Worm (Caenorhabditis elegans) whole organism, young adult: ENCODE results near the gene T21H3.5.
A peak's percentile ranks its signal among the peaks of the same experiment; 100 is the strongest.

ENCODE experiments used
- B0261.1 ChIP-seq: sonication (generic microtip); optimal IDR thresholded peaks from 2 replicates; lab custom pipeline; 2016; ENCODE audit warnings: mild to moderate bottlenecking, missing genetic modification characterization, moderate library complexity, missing compliant biosample characterization
- C17E4.6 ChIP-seq: fragments of 200-800 bp; sonication (Bioruptor generic); IDR thresholded peaks from 2 replicates; pipeline ENCODE4 v1.3.6; 2022; ENCODE audit warnings: missing genetic modification reagents, missing genetic modification characterization, missing compliant biosample characterization
- D2030.7 ChIP-seq: fragments of 200-800 bp; sonication (Bioruptor generic); IDR thresholded peaks from 2 replicates; pipeline ENCODE4 v1.3.6; 2022; ENCODE audit warnings: missing genetic modification reagents, missing genetic modification characterization, missing compliant biosample characterization
- F22D6.2 ChIP-seq: sonication (generic microtip); optimal IDR thresholded peaks from 2 replicates; lab custom pipeline; 2016; ENCODE audit warnings: mild to moderate bottlenecking, missing genetic modification characterization, missing compliant biosample characterization
- F39B2.1 ChIP-seq: fragments of 200-800 bp; sonication (Bioruptor generic); IDR thresholded peaks from 2 replicates; pipeline ENCODE4 v1.3.6; 2022; ENCODE audit warnings: missing genetic modification reagents, missing genetic modification characterization, missing compliant biosample characterization
- F49E8.2 ChIP-seq: sonication (generic microtip); optimal IDR thresholded peaks from 3 replicates; lab custom pipeline; 2017; ENCODE audit warnings: missing genetic modification characterization, mild to moderate bottlenecking, missing compliant biosample characterization, antibody characterized with exemption, moderate library complexity; ENCODE audit not compliant: insufficient read depth
- F52B5.7 ChIP-seq: sonication (generic microtip); optimal IDR thresholded peaks from 2 replicates; lab custom pipeline; 2016; ENCODE audit warnings: mild to moderate bottlenecking, missing genetic modification characterization, missing compliant biosample characterization
- K12H6.12 ChIP-seq: fragments of 200-800 bp; sonication (Bioruptor generic); optimal IDR thresholded peaks from 2 replicates; lab custom pipeline; 2018; ENCODE audit warnings: mild to moderate bottlenecking, missing genetic modification characterization, missing compliant biosample characterization
- Y53F4B.3 ChIP-seq: fragments of 200-800 bp; sonication (Bioruptor generic); IDR thresholded peaks from 2 replicates; pipeline ENCODE4 v1.3.6; 2022; ENCODE audit warnings: missing genetic modification reagents, missing genetic modification characterization, missing compliant biosample characterization
- Y53G8AR.9 ChIP-seq: fragments of 200-800 bp; sonication (Bioruptor generic); conservative IDR thresholded peaks from 2 replicates; pipeline ENCODE4 v1.3.6; 2022; ENCODE audit warnings: missing genetic modification reagents, missing genetic modification characterization, missing compliant biosample characterization
- ZK185.1 ChIP-seq: sonication (generic microtip); optimal IDR thresholded peaks from 2 replicates; lab custom pipeline; 2016; ENCODE audit warnings: mild to moderate bottlenecking, missing genetic modification characterization, missing compliant biosample characterization; ENCODE audit not compliant: poor library complexity, severe bottlenecking
- aptf-2 ChIP-seq: fragments of 200-800 bp; sonication (Bioruptor generic); conservative IDR thresholded peaks from 2 replicates; pipeline ENCODE4 v1.3.6; 2022; ENCODE audit warnings: missing genetic modification reagents, missing genetic modification characterization, missing compliant biosample characterization
- aptf-3 ChIP-seq: fragments of 200-800 bp; sonication (Bioruptor generic); IDR thresholded peaks from 2 replicates; pipeline ENCODE4 v1.3.6; 2022; ENCODE audit warnings: missing genetic modification characterization, missing compliant biosample characterization
- atf-7 ChIP-seq: sonication (generic microtip); optimal IDR thresholded peaks from 2 replicates; lab custom pipeline; 2017; ENCODE audit warnings: mild to moderate bottlenecking, missing genetic modification characterization, missing compliant biosample characterization
- athp-1 ChIP-seq: sonication (generic microtip); optimal IDR thresholded peaks from 2 replicates; lab custom pipeline; 2017; ENCODE audit warnings: mild to moderate bottlenecking, missing genetic modification characterization, missing compliant biosample characterization
- attf-3 ChIP-seq: fragments of 200-800 bp; sonication (Bioruptor generic); conservative IDR thresholded peaks from 2 replicates; pipeline ENCODE4 v1.3.6; 2022; ENCODE audit warnings: missing genetic modification reagents, missing genetic modification characterization, missing compliant biosample characterization
- attf-6 ChIP-seq: fragments of 200-800 bp; sonication (Bioruptor generic); IDR thresholded peaks from 2 replicates; pipeline ENCODE4 v1.3.6; 2022; ENCODE audit warnings: missing genetic modification reagents, missing genetic modification characterization, missing compliant biosample characterization
- bed-1 ChIP-seq: fragments of 200-800 bp; sonication (Bioruptor generic); IDR thresholded peaks from 2 replicates; pipeline ENCODE4 v1.3.6; 2022; ENCODE audit warnings: missing genetic modification reagents, missing genetic modification characterization, missing compliant biosample characterization
- bed-2 ChIP-seq: fragments of 200-800 bp; sonication (Bioruptor generic); IDR thresholded peaks from 2 replicates; pipeline ENCODE4 v1.3.6; 2022; ENCODE audit warnings: missing genetic modification reagents, missing genetic modification characterization, missing compliant biosample characterization
- cebp-2 ChIP-seq: fragments of 200-800 bp; sonication (Bioruptor generic); IDR thresholded peaks from 2 replicates; pipeline ENCODE4 v1.3.6; 2022; ENCODE audit warnings: missing genetic modification characterization, missing compliant biosample characterization
- ceh-58 ChIP-seq: fragments of 200-800 bp; sonication (Bioruptor generic); IDR thresholded peaks from 2 replicates; pipeline ENCODE4 v1.3.6; 2022; ENCODE audit warnings: missing genetic modification characterization, missing compliant biosample characterization
- dpl-1 ChIP-seq: fragments of 150-350 bp; optimal IDR thresholded peaks from 2 replicates; lab custom pipeline; 2014; ENCODE audit warnings: missing biosample characterization, missing genetic modification reagents, missing genetic modification characterization
- efl-1 ChIP-seq: fragments of 150-350 bp; optimal IDR thresholded peaks from 2 replicates; lab custom pipeline; 2014; ENCODE audit warnings: missing biosample characterization, missing genetic modification reagents, missing genetic modification characterization
- egrh-3 ChIP-seq: fragments of 200-800 bp; sonication (Bioruptor generic); IDR thresholded peaks from 2 replicates; pipeline ENCODE4 v1.3.6; 2022; ENCODE audit warnings: missing genetic modification reagents, missing genetic modification characterization, missing compliant biosample characterization
- gei-17 ChIP-seq: fragments of 200-800 bp; sonication (Bioruptor generic); optimal IDR thresholded peaks from 2 replicates; lab custom pipeline; 2018; ENCODE audit warnings: mild to moderate bottlenecking, missing genetic modification characterization, missing compliant biosample characterization
- hlh-12 ChIP-seq: sonication (generic microtip); optimal IDR thresholded peaks from 2 replicates; lab custom pipeline; 2016; ENCODE audit warnings: missing genetic modification characterization, missing compliant biosample characterization
- hsf-1 ChIP-seq: fragments of 200-800 bp; sonication (Bioruptor generic); IDR thresholded peaks from 2 replicates; pipeline ENCODE4 v1.3.6; 2022; ENCODE audit warnings: missing genetic modification reagents, missing genetic modification characterization, missing compliant biosample characterization
- lin-26 ChIP-seq: fragments of 200-800 bp; sonication (Bioruptor generic); IDR thresholded peaks from 2 replicates; pipeline ENCODE4 v1.3.6; 2022; ENCODE audit warnings: missing genetic modification reagents, missing genetic modification characterization, missing compliant biosample characterization
- lir-1 ChIP-seq: fragments of 200-800 bp; sonication (Bioruptor generic); conservative IDR thresholded peaks from 2 replicates; pipeline ENCODE4 v1.3.6; 2022; ENCODE audit warnings: missing genetic modification reagents, missing genetic modification characterization, missing compliant biosample characterization
- lsl-1 ChIP-seq: fragments of 200-800 bp; sonication (Bioruptor generic); optimal IDR thresholded peaks from 2 replicates; lab custom pipeline; 2018; ENCODE audit warnings: mild to moderate bottlenecking, missing genetic modification characterization, moderate library complexity, missing compliant biosample characterization
- madf-10 ChIP-seq: sonication (generic microtip); optimal IDR thresholded peaks from 2 replicates; lab custom pipeline; 2016; ENCODE audit warnings: mild to moderate bottlenecking, missing genetic modification characterization, missing compliant biosample characterization
- mcd-1 ChIP-seq: fragments of 200-800 bp; sonication (Bioruptor generic); IDR thresholded peaks from 2 replicates; pipeline ENCODE4 v1.3.6; 2022; ENCODE audit warnings: missing genetic modification reagents, missing genetic modification characterization, missing compliant biosample characterization
- mel-28 ChIP-seq: sonication (generic microtip); optimal IDR thresholded peaks from 2 replicates; lab custom pipeline; 2016; ENCODE audit warnings: borderline replicate concordance, mild to moderate bottlenecking, missing genetic modification characterization, missing compliant biosample characterization
- nfya-1 ChIP-seq: sonication (generic microtip); optimal IDR thresholded peaks from 2 replicates; lab custom pipeline; 2017; ENCODE audit warnings: antibody characterized with exemption, missing compliant biosample characterization, missing genetic modification characterization, borderline replicate concordance; ENCODE audit not compliant: insufficient read depth
- nfyb-1 ChIP-seq: fragments of 200-800 bp; sonication (Bioruptor generic); IDR thresholded peaks from 2 replicates; pipeline ENCODE4 v1.3.6; 2022; ENCODE audit warnings: missing genetic modification reagents, missing genetic modification characterization, missing compliant biosample characterization
- nhr-27 ChIP-seq: fragments of 200-800 bp; sonication (Bioruptor generic); optimal IDR thresholded peaks from 2 replicates; lab custom pipeline; 2018; ENCODE audit warnings: mild to moderate bottlenecking, missing genetic modification characterization, moderate library complexity, missing compliant biosample characterization
- nhr-80 ChIP-seq: sonication (generic microtip); optimal IDR thresholded peaks from 2 replicates; lab custom pipeline; 2016; ENCODE audit warnings: missing genetic modification characterization, missing compliant biosample characterization
- repo-1 ChIP-seq: sonication (generic microtip); optimal IDR thresholded peaks from 2 replicates; lab custom pipeline; 2017; ENCODE audit warnings: mild to moderate bottlenecking, missing genetic modification characterization, missing compliant biosample characterization
- rpc-1 ChIP-seq, 2 experiments: fragments of 150-350 bp in 1 of 2; sonication (generic microtip) in 1 of 2; optimal IDR thresholded peaks; 2 replicates each; lab custom pipeline; 2014 to 2018; ENCODE audit warnings: missing biosample characterization in 1 of 2, missing genetic modification characterization in 1 of 2, missing genetic modification reagents in 1 of 2, missing genotype in 1 of 2
- sdz-38 ChIP-seq: sonication (generic microtip); optimal IDR thresholded peaks from 2 replicates; lab custom pipeline; 2016; ENCODE audit warnings: missing genotype, missing genetic modification characterization, missing compliant biosample characterization
- snpc-1.1 ChIP-seq: sonication (generic microtip); optimal IDR thresholded peaks from 2 replicates; lab custom pipeline; 2017; ENCODE audit warnings: missing genetic modification characterization, mild to moderate bottlenecking, missing compliant biosample characterization, antibody characterized with exemption, moderate library complexity, missing genotype, missing genetic modification reagents; ENCODE audit not compliant: insufficient read depth
- snpc-4 ChIP-seq, 5 experiments: fragments of 150-350 bp in 1 of 5; sonication (generic microtip) in 4 of 5; optimal IDR thresholded peaks; 2 replicates each; lab custom pipeline; 2014 to 2018; ENCODE audit warnings: missing genetic modification characterization in 5 of 5, missing biosample characterization in 3 of 5, antibody characterized with exemption in 2 of 5, mild to moderate bottlenecking in 2 of 5, missing compliant biosample characterization in 2 of 5, missing genotype in 2 of 5, moderate library complexity in 2 of 5, missing genetic modification reagents in 1 of 5
- somi-1 ChIP-seq: fragments of 200-800 bp; sonication (Bioruptor generic); optimal IDR thresholded peaks from 2 replicates; lab custom pipeline; 2018; ENCODE audit warnings: mild to moderate bottlenecking, missing genetic modification characterization, missing compliant biosample characterization
- sptf-2 ChIP-seq: fragments of 200-800 bp; sonication (Bioruptor generic); optimal IDR thresholded peaks from 2 replicates; lab custom pipeline; 2018; ENCODE audit warnings: mild to moderate bottlenecking, missing genetic modification characterization, missing compliant biosample characterization
- unc-130 ChIP-seq: sonication (generic microtip); optimal IDR thresholded peaks from 2 replicates; lab custom pipeline; 2016; ENCODE audit warnings: missing genetic modification reagents, missing genetic modification characterization, missing compliant biosample characterization
- unc-62 ChIP-seq: fragments of 150-350 bp; optimal IDR thresholded peaks from 2 replicates; lab custom pipeline; 2014; ENCODE audit warnings: missing biosample characterization, missing genetic modification reagents, missing genetic modification characterization
- ztf-22 ChIP-seq: fragments of 200-800 bp; sonication (Bioruptor generic); optimal IDR thresholded peaks from 2 replicates; lab custom pipeline; 2018; ENCODE audit warnings: mild to moderate bottlenecking, missing genetic modification characterization, moderate library complexity, missing compliant biosample characterization
- ztf-25 ChIP-seq: fragments of 200-800 bp; sonication (Bioruptor generic); IDR thresholded peaks from 2 replicates; pipeline ENCODE4 v1.3.6; 2022; ENCODE audit warnings: missing genetic modification reagents, missing genetic modification characterization, missing compliant biosample characterization

Gene T21H3.5

ce11 chrV:1195995-1196394, 31.9 kb upstream of the T21H3.5 start, which contains the start of the genes wrb-1 and Y50D4A.4 (continued):
- TF ChIP-seq sptf-2, result no peak
- TF ChIP-seq ztf-25 (GFP tag; lab: Robert Waterston, UW), result no peak
- no peak for TF ChIP-seq snpc-4 (GFP tag; optimal IDR thresholded peaks at IDR 0.05; lab: Kevin White, UChicago)
- peak in 1 of 4 experiments; percentile 64 for TF ChIP-seq snpc-4 (tag; optimal IDR thresholded peaks at IDR 0.05; lab: Kevin White, UChicago)
- no peak for TF ChIP-seq attf-6 (GFP tag; lab: Robert Waterston, UW)
- peak; percentile 3 for TF ChIP-seq lsl-1 (GFP tag; lab: Kevin White, UChicago)
- no peak for TF ChIP-seq nhr-27 (tag; lab: Kevin White, UChicago)
- TF ChIP-seq snpc-1.1 (tag; lab: Kevin White, UChicago), result no peak
- no peak for TF ChIP-seq sdz-38 (tag; lab: Kevin White, UChicago)
- TF ChIP-seq repo-1 (tag; lab: Kevin White, UChicago), result no peak
- TF ChIP-seq nfya-1 (tag; lab: Kevin White, UChicago), result no peak
- no peak for TF ChIP-seq F39B2.1 (GFP tag; lab: Robert Waterston, UW)
- no peak for TF ChIP-seq ztf-22 (GFP tag; lab: Kevin White, UChicago)
- TF ChIP-seq dpl-1 (GFP tag; lab: Kevin White, UChicago), result peak; percentile 40
- peak; percentile 4 for TF ChIP-seq athp-1 (tag; lab: Kevin White, UChicago)
- no peak for TF ChIP-seq ZK185.1 (tag; lab: Kevin White, UChicago)
- TF ChIP-seq rpc-1 (optimal IDR thresholded peaks at IDR 0.05; lab: Kevin White, UChicago), result no peak
- no peak for TF ChIP-seq rpc-1 (tag; optimal IDR thresholded peaks at IDR 0.05; lab: Kevin White, UChicago)
- no peak for TF ChIP-seq ceh-58
- TF ChIP-seq F22D6.2 (tag; lab: Kevin White, UChicago), result no peak
- no peak for TF ChIP-seq Y53G8AR.9 (GFP tag; lab: Robert Waterston, UW)
- TF ChIP-seq C17E4.6 (GFP tag; lab: Robert Waterston, UW), result no peak
- no peak for TF ChIP-seq bed-2
- no peak for TF ChIP-seq D2030.7 (GFP tag; lab: Robert Waterston, UW)
- TF ChIP-seq hsf-1 (GFP tag; lab: Robert Waterston, UW), result no peak
- peak; percentile 11 for TF ChIP-seq efl-1 (GFP tag; lab: Kevin White, UChicago)
- TF ChIP-seq madf-10 (tag; lab: Kevin White, UChicago), result no peak
- no peak for TF ChIP-seq nfyb-1 (GFP tag; lab: Robert Waterston, UW)
- no peak for TF ChIP-seq bed-1 (GFP tag; lab: Robert Waterston, UW)
- TF ChIP-seq attf-3, result peak; percentile 94
- TF ChIP-seq aptf-3 (GFP tag; lab: Robert Waterston, UW), result no peak
- TF ChIP-seq gei-17 (GFP tag; lab: Kevin White, UChicago), result no peak
- no peak for TF ChIP-seq somi-1 (GFP tag; lab: Kevin White, UChicago)
- TF ChIP-seq F52B5.7 (tag; lab: Kevin White, UChicago), result no peak
- no peak for TF ChIP-seq mel-28
- no peak for TF ChIP-seq hlh-12 (tag; lab: Kevin White, UChicago)
- TF ChIP-seq nhr-80 (tag; lab: Kevin White, UChicago), result no peak
- TF ChIP-seq K12H6.12, result no peak
- TF ChIP-seq mcd-1 (GFP tag; lab: Robert Waterston, UW), result peak; percentile 57
- TF ChIP-seq unc-62 (GFP tag; lab: Kevin White, UChicago), result no peak
- TF ChIP-seq aptf-2 (GFP tag; lab: Robert Waterston, UW), result no peak
- no peak for TF ChIP-seq atf-7 (tag; lab: Kevin White, UChicago)
- no peak for TF ChIP-seq B0261.1 (tag; lab: Kevin White, UChicago)
- TF ChIP-seq Y53F4B.3 (GFP tag; lab: Robert Waterston, UW), result no peak
- TF ChIP-seq F49E8.2, result no peak
- TF ChIP-seq lir-1 (GFP tag; lab: Robert Waterston, UW), result no peak
- no peak for TF ChIP-seq egrh-3
- TF ChIP-seq cebp-2 (GFP tag; lab: Robert Waterston, UW), result no peak
- TF ChIP-seq lin-26 (GFP tag; lab: Robert Waterston, UW), result no peak
- TF ChIP-seq unc-130 (GFP tag; lab: Kevin White, UChicago), result no peak
